Fruit fly (Drosophila melanogaster): ENCODE data around the gene CG14506.
A peak's percentile ranks its signal among the peaks of the same experiment; 100 is the strongest.

Gene CG14506

DNA sequence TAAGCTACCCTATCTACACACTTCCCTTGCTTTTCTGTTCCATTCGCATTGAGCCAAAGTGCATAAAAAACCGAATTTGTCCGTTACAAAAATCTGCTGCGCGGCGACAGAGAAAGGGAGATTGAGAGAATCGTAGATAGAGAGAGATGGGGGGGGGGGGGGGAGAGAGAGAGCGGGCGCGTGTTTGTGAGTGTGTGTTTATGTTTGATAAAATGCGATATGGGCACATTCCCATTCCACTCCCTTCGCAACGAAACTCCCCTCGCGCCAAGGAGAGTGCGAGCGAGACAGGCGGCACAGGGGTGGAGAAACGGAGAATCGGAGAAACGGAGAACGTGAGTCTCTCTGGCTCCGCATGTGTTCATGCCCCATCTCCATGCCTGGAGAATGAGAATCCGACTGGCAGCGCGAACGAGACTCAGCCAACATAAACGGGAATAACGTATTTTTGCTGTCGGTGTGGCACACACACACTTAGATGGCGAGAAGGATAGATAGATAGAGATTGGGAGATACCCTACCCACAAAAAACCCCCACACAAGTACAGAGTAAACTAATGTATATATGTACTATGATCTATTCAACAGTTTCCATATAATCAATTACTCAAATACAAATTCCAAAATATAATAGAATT, 9.5 kb downstream of the CG14506 start (continued):
- TF ChIP-seq grn (GFP tag; optimal IDR thresholded peaks at IDR 0.05) = peak; percentile 72
- TF ChIP-seq CG7271 (tag; optimal IDR thresholded peaks at IDR 0.05) = no peak
- TF ChIP-seq dysf (GFP tag; IDR thresholded peaks at IDR 0.05) = no peak
- TF ChIP-seq CG15073 (GFP tag; optimal IDR thresholded peaks at IDR 0.05) = no peak
- no peak for TF ChIP-seq Fer1 (GFP tag; optimal IDR thresholded peaks at IDR 0.05)
- TF ChIP-seq shn (GFP tag; optimal IDR thresholded peaks at IDR 0.05) = no peak
- peak; percentile 74 for TF ChIP-seq cg (GFP tag; optimal IDR thresholded peaks at IDR 0.05)
- no peak for TF ChIP-seq sisA (GFP tag; IDR thresholded peaks at IDR 0.05)
- TF ChIP-seq Blimp-1 (GFP tag; optimal IDR thresholded peaks at IDR 0.05) = peak; percentile 29
- TF ChIP-seq ATbp (GFP tag; optimal IDR thresholded peaks at IDR 0.05) = no peak
- no peak for TF ChIP-seq CG8388 (GFP tag; optimal IDR thresholded peaks at IDR 0.05)
- no peak for TF ChIP-seq Antp (GFP tag; optimal IDR thresholded peaks at IDR 0.05)
- TF ChIP-seq abd-A (tag; optimal IDR thresholded peaks at IDR 0.05) = peak; percentile 33
- no peak for TF ChIP-seq Hr3 (GFP tag; optimal IDR thresholded peaks at IDR 0.05)
- no peak for TF ChIP-seq Dad (GFP tag; optimal IDR thresholded peaks at IDR 0.05)
- no peak for TF ChIP-seq ac (GFP tag; optimal IDR thresholded peaks at IDR 0.05)
- no peak for TF ChIP-seq scrt (GFP tag; optimal IDR thresholded peaks at IDR 0.05)
- peak; percentile 45 for TF ChIP-seq Hey (tag; optimal IDR thresholded peaks at IDR 0.05)
- no peak; the same call in 1 of the 2 replicates for TF ChIP-seq CG32532 (GFP tag; IDR thresholded peaks at IDR 0.05)
- TF ChIP-seq CG2120 (GFP tag; optimal IDR thresholded peaks at IDR 0.05) = no peak
- TF ChIP-seq CG1832 (GFP tag; optimal IDR thresholded peaks at IDR 0.05) = peak; percentile 82
- TF ChIP-seq ato (GFP tag; IDR thresholded peaks at IDR 0.05; ENCODE audit: partially characterized antibody) = 0 out of 2 replicates have a peak, but pooled peaks have one; percentile 37
- peak; percentile 3 for TF ChIP-seq zf30C (GFP tag; optimal IDR thresholded peaks at IDR 0.05)
- no peak for TF ChIP-seq CG14441 (GFP tag; IDR thresholded peaks at IDR 0.05)
- no peak for TF ChIP-seq CG17612 (GFP tag; IDR thresholded peaks at IDR 0.05)
- peak; percentile 33 for TF ChIP-seq gem (tag; optimal IDR thresholded peaks at IDR 0.05)
- peak; percentile 56 for TF ChIP-seq psq (GFP tag; optimal IDR thresholded peaks at IDR 0.05)
- no peak for TF ChIP-seq CG9876 (GFP tag; optimal IDR thresholded peaks at IDR 0.05)
- no peak for TF ChIP-seq CG3163 (GFP tag; optimal IDR thresholded peaks at IDR 0.05)
- TF ChIP-seq hkb (optimal IDR thresholded peaks at IDR 0.05) = no peak
- TF ChIP-seq hkb (GFP tag; IDR thresholded peaks at IDR 0.05) = no peak
- peak; percentile 87 for TF ChIP-seq HLHmδ (GFP tag; optimal IDR thresholded peaks at IDR 0.05)
- TF ChIP-seq pita (GFP tag; optimal IDR thresholded peaks at IDR 0.05) = no peak
- peak; percentile 44; the same call in 1 of the 2 replicates for TF ChIP-seq ttk (GFP tag; IDR thresholded peaks at IDR 0.05)
- peak; percentile 26 to 86 for TF ChIP-seq Trl (optimal IDR thresholded peaks at IDR 0.05)
- TF ChIP-seq Trl (GFP tag; optimal IDR thresholded peaks at IDR 0.05) = no peak
- peak; percentile 66 for TF ChIP-seq rib (GFP tag; IDR thresholded peaks at IDR 0.05)
- TF ChIP-seq sqz (GFP tag; optimal IDR thresholded peaks at IDR 0.05) = peak; percentile 64
- TF ChIP-seq sd (tag; optimal IDR thresholded peaks at IDR 0.05) = peak; percentile 38
- peak; percentile 41; the same call in 1 of the 3 replicates for TF ChIP-seq Opbp (GFP tag; IDR thresholded peaks at IDR 0.05; ENCODE audit: partially characterized antibody)
- peak; percentile 21 for TF ChIP-seq CG2712 (tag; optimal IDR thresholded peaks at IDR 0.05)
- no peak for TF ChIP-seq CG11247 (GFP tag; IDR thresholded peaks at IDR 0.05)
- no peak for TF ChIP-seq br (optimal IDR thresholded peaks at IDR 0.05)
- peak in 1 of 2 experiments; percentile 22 for TF ChIP-seq insv (GFP tag; optimal IDR thresholded peaks at IDR 0.05)
- TF ChIP-seq tin (GFP tag; optimal IDR thresholded peaks at IDR 0.05) = no peak
- 0 out of 2 replicates have a peak, but pooled peaks have one; percentile 14 for TF ChIP-seq CG31441 (GFP tag; IDR thresholded peaks at IDR 0.05)
- TF ChIP-seq z (GFP tag; IDR thresholded peaks at IDR 0.05) = peak; percentile 67; the same call in 2 of the 3 replicates
- no peak for TF ChIP-seq Dref (GFP tag; IDR thresholded peaks at IDR 0.05)
- no peak for TF ChIP-seq Asciz (GFP tag; optimal IDR thresholded peaks at IDR 0.05)
- peak in 1 of 3 experiments; percentile 2 for TF ChIP-seq lola (GFP tag; optimal IDR thresholded peaks at IDR 0.05)
- no peak for TF ChIP-seq CG5245 (GFP tag; optimal IDR thresholded peaks at IDR 0.05)

All from whole organism, embryonic.